Worm (Caenorhabditis elegans): ENCODE data around the gene dlat-2.

DNA sequence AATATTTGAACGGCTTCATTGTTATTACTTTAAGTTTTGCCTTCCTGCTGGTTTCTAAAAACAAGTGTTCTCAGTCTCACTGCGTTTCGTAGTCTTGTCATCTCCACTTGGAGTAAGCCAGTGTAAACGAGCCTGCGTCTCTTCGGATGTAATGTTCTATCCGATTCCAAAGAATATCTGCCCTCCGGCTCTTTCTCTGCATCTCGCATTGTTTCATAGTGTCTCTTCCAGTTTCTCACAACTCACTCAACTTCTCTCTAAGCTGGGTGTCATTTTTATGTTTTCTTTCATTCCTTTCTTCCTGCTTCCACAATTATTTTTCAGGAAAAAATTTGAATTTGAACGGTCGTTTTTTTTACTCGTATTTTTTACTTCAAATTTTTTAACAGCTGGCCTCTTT lies 46.5 kb downstream of the dlat-2 start:
- no peak for TF ChIP-seq dpl-1 (GFP tag; optimal IDR thresholded peaks at IDR 0.05)
- TF ChIP-seq pha-4 (GFP tag; IDR thresholded peaks at IDR 0.05), result no peak
- TF ChIP-seq pha-4 (tag; optimal IDR thresholded peaks at IDR 0.05), result no peak
- TF ChIP-seq D1046.2 (GFP tag; IDR thresholded peaks at IDR 0.05), result no peak
- no peak for TF ChIP-seq lin-39 (tag; optimal IDR thresholded peaks at IDR 0.05)
- no peak for TF ChIP-seq jun-1 (tag; optimal IDR thresholded peaks at IDR 0.05)
- no peak for TF ChIP-seq lin-15B (tag; optimal IDR thresholded peaks at IDR 0.05)
- no peak for TF ChIP-seq zag-1 (tag; optimal IDR thresholded peaks at IDR 0.05)
- TF ChIP-seq nhr-25 (tag; optimal IDR thresholded peaks at IDR 0.05; ENCODE audit: borderline replicate concordance, insufficient read depth), result no peak
- no peak for TF ChIP-seq saeg-2 (GFP tag; IDR thresholded peaks at IDR 0.05)
- TF ChIP-seq fkh-10 (GFP tag; optimal IDR thresholded peaks at IDR 0.05), result no peak
- no peak for TF ChIP-seq nhr-76 (tag; optimal IDR thresholded peaks at IDR 0.05)
- no peak for TF ChIP-seq daf-12 (tag; optimal IDR thresholded peaks at IDR 0.05)
